Worm (Caenorhabditis elegans): ENCODE data around the gene Y110A2AL.6.

Y110A2AL.6 gene

DNA sequence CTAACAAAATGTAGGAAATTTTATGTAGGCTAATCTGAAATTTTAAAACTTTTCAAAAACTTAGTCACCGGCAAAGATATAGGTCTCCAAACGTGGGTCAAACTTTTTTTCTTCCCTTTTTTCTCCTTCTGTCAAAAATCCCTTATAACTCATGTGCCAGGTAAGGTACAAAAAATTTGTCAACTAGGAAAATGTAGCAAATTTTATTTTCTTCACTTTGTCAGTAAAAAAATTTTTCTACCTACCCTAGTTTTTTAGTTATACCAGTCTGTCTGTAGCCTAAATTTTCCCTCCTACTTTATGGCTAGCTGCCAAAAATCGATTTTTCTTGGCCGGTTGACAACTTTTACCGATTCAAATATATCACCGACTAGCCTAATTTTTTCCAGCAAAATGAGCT is 24.8 kb downstream of the Y110A2AL.6 start, which contains the start of gene set-13:
set-13 (plus strand) TSS at position 301 of the 400 bp plus-strand sequence.
- TF ChIP-seq aly-2 (tag; optimal IDR thresholded peaks at IDR 0.05) (no peak), arid-1 (GFP tag; conservative IDR thresholded peaks at IDR 0.05) (no peak), zfp-3 (GFP tag; conservative IDR thresholded peaks at IDR 0.05) (no peak), fos-1 (tag; optimal IDR thresholded peaks at IDR 0.05) (no peak), gei-8 (GFP tag; optimal IDR thresholded peaks at IDR 0.05) (no peak), dmd-9 (GFP tag; IDR thresholded peaks at IDR 0.05) (no peak), egl-43 (GFP tag; IDR thresholded peaks at IDR 0.05) (no peak), ceh-20 (GFP tag; IDR thresholded peaks at IDR 0.05) (no peak), daf-16 (GFP tag; optimal IDR thresholded peaks at IDR 0.05) (no peak), daf-16 (tag; optimal IDR thresholded peaks at IDR 0.05) (no peak), attf-4 (tag; optimal IDR thresholded peaks at IDR 0.05) (no peak), pha-4 (GFP tag; IDR thresholded peaks at IDR 0.05) (no peak), pha-4 (tag; optimal IDR thresholded peaks at IDR 0.05) (no peak)

- no peak for TF ChIP-seq zfp-3 (GFP tag; conservative IDR thresholded peaks at IDR 0.05)
- TF ChIP-seq lin-1 (GFP tag; IDR thresholded peaks at IDR 0.05) = no peak
- no peak for TF ChIP-seq duxl-1 (tag; optimal IDR thresholded peaks at IDR 0.05; ENCODE audit: poor library complexity)
- no peak for TF ChIP-seq daf-12 (tag; optimal IDR thresholded peaks at IDR 0.05)
- TF ChIP-seq hif-1 (tag; optimal IDR thresholded peaks at IDR 0.05) = no peak
- no peak for TF ChIP-seq F26F4.8 (GFP tag; conservative IDR thresholded peaks at IDR 0.05)
- no peak for TF ChIP-seq daf-8 (GFP tag; IDR thresholded peaks at IDR 0.05)
- no peak for TF ChIP-seq F49E8.2 (tag; optimal IDR thresholded peaks at IDR 0.05; ENCODE audit: borderline replicate concordance)
- no peak for TF ChIP-seq tag-97 (GFP tag; IDR thresholded peaks at IDR 0.05)
- TF ChIP-seq mxl-2 (GFP tag; conservative IDR thresholded peaks at IDR 0.05) = no peak
- no peak for TF ChIP-seq nhr-42 (GFP tag; IDR thresholded peaks at IDR 0.05)
- TF ChIP-seq lin-29 (GFP tag; IDR thresholded peaks at IDR 0.05) = no peak
- no peak for TF ChIP-seq D1046.2 (GFP tag; IDR thresholded peaks at IDR 0.05)
- no peak for TF ChIP-seq dmd-9 (GFP tag; IDR thresholded peaks at IDR 0.05)
Measured at ce11 chrII:2815444-2815843, 26.0 kb downstream of the Y110A2AL.6 start, which contains the start of gene K12H6.2. K12H6.2 (minus strand) TSS chrII:2815544.

- TF ChIP-seq nhr-41 (GFP tag; IDR thresholded peaks at IDR 0.05) = no peak
- no peak for TF ChIP-seq mdl-1 (tag; optimal IDR thresholded peaks at IDR 0.05)
- TF ChIP-seq ztf-7 (tag; optimal IDR thresholded peaks at IDR 0.05) = no peak
- no peak for TF ChIP-seq F10B5.3 (tag; optimal IDR thresholded peaks at IDR 0.05)
- TF ChIP-seq ceh-32 (tag; optimal IDR thresholded peaks at IDR 0.05; ENCODE audit: poor library complexity) = no peak
- no peak for TF ChIP-seq ZK546.5 (tag; optimal IDR thresholded peaks at IDR 0.05)
- TF ChIP-seq mes-2 (tag; optimal IDR thresholded peaks at IDR 0.05; ENCODE audit: poor library complexity, severe bottlenecking) = no peak
- no peak for TF ChIP-seq saeg-2 (GFP tag; IDR thresholded peaks at IDR 0.05)
- no peak for TF ChIP-seq hlh-30 (tag; optimal IDR thresholded peaks at IDR 0.05; ENCODE audit: insufficient read depth)
- no peak for TF ChIP-seq aly-2 (tag; optimal IDR thresholded peaks at IDR 0.05)
- TF ChIP-seq F26F4.8 (GFP tag; conservative IDR thresholded peaks at IDR 0.05) = no peak
- TF ChIP-seq hlh-11 (tag; optimal IDR thresholded peaks at IDR 0.05) = no peak
- TF ChIP-seq daf-12 (tag; optimal IDR thresholded peaks at IDR 0.05) = no peak
- TF ChIP-seq hmg-1.1 (GFP tag; IDR thresholded peaks at IDR 0.05) = no peak
- TF ChIP-seq sdz-12 (GFP tag; optimal IDR thresholded peaks at IDR 0.05) = no peak
Measured at ce11 chrII:2815017-2815416, 26.4 kb downstream of the Y110A2AL.6 start.
